Worm (Caenorhabditis elegans) whole organism, L2 larva: ENCODE results near the gene W06F12.3.
A peak's percentile ranks its signal among the peaks of the same experiment; 100 is the strongest.

Source experiments
- C34F6.9 ChIP-seq: fragments of 150-350 bp; optimal IDR thresholded peaks from 2 replicates; lab custom pipeline; 2014; ENCODE audit warnings: missing biosample characterization, missing genetic modification characterization
- F13H6.1 ChIP-seq: sonication (generic microtip); optimal IDR thresholded peaks from 2 replicates; lab custom pipeline; 2016; ENCODE audit warnings: missing genetic modification characterization, missing compliant biosample characterization
- alr-1 ChIP-seq: fragments of 150-350 bp; optimal IDR thresholded peaks from 2 replicates; lab custom pipeline; 2014; ENCODE audit warnings: missing biosample characterization, missing genetic modification characterization
- ama-1 ChIP-seq: fragments of 150-350 bp; optimal IDR thresholded peaks from 2 replicates; lab custom pipeline; 2018; ENCODE audit warnings: inconsistent platforms
- blmp-1 ChIP-seq: sonication (generic microtip); optimal IDR thresholded peaks from 2 replicates; lab custom pipeline; 2017; ENCODE audit warnings: missing genetic modification characterization, mild to moderate bottlenecking, missing compliant biosample characterization, antibody characterized with exemption, moderate library complexity; ENCODE audit not compliant: insufficient read depth
- ceh-82 ChIP-seq: fragments of 150-350 bp; optimal IDR thresholded peaks from 2 replicates; lab custom pipeline; 2014; ENCODE audit warnings: missing biosample characterization, missing genetic modification characterization
- crh-2 ChIP-seq: sonication (generic microtip); optimal IDR thresholded peaks from 2 replicates; lab custom pipeline; 2017; ENCODE audit warnings: missing biosample characterization, missing genetic modification characterization
- egl-27 ChIP-seq: sonication (generic microtip); optimal IDR thresholded peaks from 3 replicates; lab custom pipeline; 2017; ENCODE audit warnings: missing biosample characterization, missing genetic modification reagents, missing genetic modification characterization
- elt-1 ChIP-seq: fragments of 150-350 bp; optimal IDR thresholded peaks from 2 replicates; lab custom pipeline; 2014; ENCODE audit warnings: missing biosample characterization, missing genetic modification characterization
- elt-3 ChIP-seq: sonication (generic microtip); optimal IDR thresholded peaks from 2 replicates; lab custom pipeline; 2017; ENCODE audit warnings: missing biosample characterization, missing genetic modification characterization
- fos-1 ChIP-seq: fragments of 150-350 bp; optimal IDR thresholded peaks from 2 replicates; lab custom pipeline; 2014; ENCODE audit warnings: missing biosample characterization, missing genetic modification characterization
- gmeb-1 ChIP-seq: fragments of 150-350 bp; optimal IDR thresholded peaks from 2 replicates; lab custom pipeline; 2014; ENCODE audit warnings: missing biosample characterization, missing genetic modification characterization
- lin-11 ChIP-seq: fragments of 150-350 bp; sonication (generic microtip); optimal IDR thresholded peaks from 2 replicates; lab custom pipeline; 2014; ENCODE audit warnings: missing biosample characterization, missing genetic modification characterization, inconsistent platforms, mixed read lengths
- lin-13 ChIP-seq: fragments of 150-350 bp; optimal IDR thresholded peaks from 2 replicates; lab custom pipeline; 2014; ENCODE audit warnings: missing biosample characterization, missing genetic modification reagents, missing genetic modification characterization
- lsy-2 ChIP-seq, 2 experiments: fragments of 150-350 bp in 1 of 2; sonication (generic microtip) in 1 of 2; optimal IDR thresholded peaks; 2 replicates each; lab custom pipeline; 2014 to 2017; ENCODE audit warnings: missing biosample characterization in 2 of 2, missing genetic modification characterization in 2 of 2
- mab-5 ChIP-seq: fragments of 150-350 bp; optimal IDR thresholded peaks from 2 replicates; lab custom pipeline; 2014; ENCODE audit warnings: missing biosample characterization, missing genetic modification characterization
- mbf-1 ChIP-seq: sonication (generic microtip); optimal IDR thresholded peaks from 2 replicates; lab custom pipeline; 2017; ENCODE audit warnings: missing biosample characterization, missing genetic modification characterization
- mdl-1 ChIP-seq, 2 experiments: fragments of 150-350 bp in 1 of 2; sonication (generic microtip) in 1 of 2; optimal IDR thresholded peaks; 2 replicates each; lab custom pipeline; 2017; ENCODE audit warnings: missing biosample characterization in 2 of 2, missing genetic modification characterization in 2 of 2
- nhr-10 ChIP-seq: sonication (generic microtip); optimal IDR thresholded peaks from 2 replicates; lab custom pipeline; 2017; ENCODE audit warnings: missing biosample characterization, missing genetic modification characterization
- nhr-12 ChIP-seq: fragments of 150-350 bp; optimal IDR thresholded peaks from 2 replicates; lab custom pipeline; 2014; ENCODE audit warnings: missing biosample characterization, missing genetic modification characterization
- nhr-129 ChIP-seq: fragments of 150-350 bp; optimal IDR thresholded peaks from 2 replicates; lab custom pipeline; 2014; ENCODE audit warnings: missing biosample characterization, missing genetic modification characterization
- nhr-23 ChIP-seq: fragments of 150-350 bp; optimal IDR thresholded peaks from 2 replicates; lab custom pipeline; 2014; ENCODE audit warnings: missing biosample characterization, missing genetic modification reagents, missing genetic modification characterization
- nhr-237 ChIP-seq: fragments of 150-350 bp; optimal IDR thresholded peaks from 2 replicates; lab custom pipeline; 2014; ENCODE audit warnings: missing biosample characterization, missing genetic modification characterization
- nhr-25 ChIP-seq: fragments of 150-350 bp; sonication (generic microtip); optimal IDR thresholded peaks from 3 replicates; lab custom pipeline; 2014; ENCODE audit warnings: missing biosample characterization, missing genetic modification characterization
- nhr-6 ChIP-seq: fragments of 150-350 bp; optimal IDR thresholded peaks from 2 replicates; lab custom pipeline; 2014; ENCODE audit warnings: missing biosample characterization, missing genetic modification characterization
- nhr-77 ChIP-seq: fragments of 150-350 bp; optimal IDR thresholded peaks from 2 replicates; lab custom pipeline; 2014; ENCODE audit warnings: missing biosample characterization, missing genetic modification characterization
- sem-4 ChIP-seq: fragments of 150-350 bp; optimal IDR thresholded peaks from 2 replicates; lab custom pipeline; 2014; ENCODE audit warnings: missing biosample characterization, missing genetic modification reagents, missing genetic modification characterization
- skn-1 ChIP-seq: sonication (generic microtip); optimal IDR thresholded peaks from 2 replicates; lab custom pipeline; 2017; ENCODE audit warnings: missing biosample characterization, missing genetic modification characterization
- sma-9 ChIP-seq, 2 experiments: fragments of 150-350 bp in 1 of 2; sonication (generic microtip) in 1 of 2; optimal IDR thresholded peaks; 2 replicates each; lab custom pipeline; 2014 to 2016; ENCODE audit warnings: missing genetic modification characterization in 2 of 2, mild to moderate bottlenecking in 1 of 2, missing biosample characterization in 1 of 2, missing compliant biosample characterization in 1 of 2, missing genetic modification reagents in 1 of 2, moderate library complexity in 1 of 2
- snpc-4 ChIP-seq: fragments of 150-350 bp; optimal IDR thresholded peaks from 2 replicates; lab custom pipeline; 2014; ENCODE audit warnings: missing biosample characterization, missing genetic modification characterization
- unc-39 ChIP-seq: fragments of 150-350 bp; optimal IDR thresholded peaks from 2 replicates; lab custom pipeline; 2014; ENCODE audit warnings: missing biosample characterization, missing genetic modification characterization
- unc-55 ChIP-seq: fragments of 150-350 bp; sonication (generic microtip); optimal IDR thresholded peaks from 3 replicates; lab custom pipeline; 2014; ENCODE audit warnings: missing biosample characterization, missing genetic modification reagents, missing genetic modification characterization
- ztf-11 ChIP-seq: sonication (generic microtip); optimal IDR thresholded peaks from 2 replicates; lab custom pipeline; 2017; ENCODE audit warnings: missing biosample characterization, missing genetic modification characterization

Gene W06F12.3

ce11 chrIII:13731589-13731988, 3.2 kb upstream of the W06F12.3 start, which contains the start of gene W06F12.2:
W06F12.2 (minus strand) TSS chrIII:13731689.
- TF ChIP-seq mbf-1 (tag; lab: Kevin White, UChicago) (no peak), nhr-23 (tag; lab: Kevin White, UChicago) (no peak), egl-27 (tag; lab: Kevin White, UChicago) (no peak), lsy-2 (tag; optimal IDR thresholded peaks at IDR 0.05; lab: Kevin White, UChicago) (no peak), skn-1 (no peak), lin-11 (tag; lab: Kevin White, UChicago) (no peak), elt-3 (tag; lab: Kevin White, UChicago) (no peak)

ce11 chrIII:13732665-13733064, 2.2 kb upstream of the W06F12.3 start:
- TF ChIP-seq lsy-2 (tag; optimal IDR thresholded peaks at IDR 0.05; lab: Kevin White, UChicago) (no peak), fos-1 (tag; lab: Kevin White, UChicago) (peak; percentile 77)

ce11 chrIII:13733833-13734232, 997 bp upstream of the W06F12.3 start:
- TF ChIP-seq mbf-1 (tag; lab: Kevin White, UChicago) (no peak), F13H6.1 (peak; percentile 42), fos-1 (tag; lab: Kevin White, UChicago) (peak; percentile 98), nhr-23 (tag; lab: Kevin White, UChicago) (no peak), crh-2 (tag; lab: Kevin White, UChicago) (peak; percentile 80), sma-9 (GFP tag; optimal IDR thresholded peaks at IDR 0.05; lab: Kevin White, UChicago) (peak; percentile 19), sma-9 (tag; optimal IDR thresholded peaks at IDR 0.05; lab: Kevin White, UChicago) (no peak)
- TF ChIP-seq, all 48 proteins: peak for 4

ce11 chrIII:13741410-13741809, 6.6 kb downstream of the W06F12.3 start:
- TF ChIP-seq nhr-23 (tag; lab: Kevin White, UChicago) (no peak), ztf-11 (no peak), lin-13 (GFP tag; lab: Kevin White, UChicago) (no peak), ama-1 (lab: Kevin White, UChicago) (no peak)

ce11 chrIII:13742028-13742427, 7.2 kb downstream of the W06F12.3 start:
- no peak for TF ChIP-seq nhr-6 (tag; lab: Kevin White, UChicago)
- no peak for TF ChIP-seq alr-1 (tag; lab: Kevin White, UChicago)
- TF ChIP-seq mab-5 (tag; lab: Kevin White, UChicago), result no peak
- TF ChIP-seq nhr-23 (tag; lab: Kevin White, UChicago), result no peak
- TF ChIP-seq nhr-237, result no peak
- TF ChIP-seq nhr-12 (tag; lab: Kevin White, UChicago), result no peak
- no peak for TF ChIP-seq nhr-77 (tag; lab: Kevin White, UChicago)
- no peak for TF ChIP-seq nhr-25
- TF ChIP-seq ceh-82, result no peak
- TF ChIP-seq fos-1 (tag; lab: Kevin White, UChicago), result no peak
- TF ChIP-seq unc-55, result no peak
- TF ChIP-seq crh-2 (tag; lab: Kevin White, UChicago), result no peak
- TF ChIP-seq lin-11 (tag; lab: Kevin White, UChicago), result no peak
- TF ChIP-seq nhr-129, result no peak
- TF ChIP-seq gmeb-1 (tag; lab: Kevin White, UChicago), result no peak
- TF ChIP-seq C34F6.9 (tag; lab: Kevin White, UChicago), result no peak
- TF ChIP-seq snpc-4 (tag; lab: Kevin White, UChicago), result no peak
- no peak for TF ChIP-seq sma-9 (GFP tag; optimal IDR thresholded peaks at IDR 0.05; lab: Kevin White, UChicago)
- no peak for TF ChIP-seq sma-9 (tag; optimal IDR thresholded peaks at IDR 0.05; lab: Kevin White, UChicago)
- TF ChIP-seq elt-1 (tag; lab: Kevin White, UChicago), result no peak
- no peak for TF ChIP-seq nhr-10 (tag; lab: Kevin White, UChicago)

- peak; percentile 18 for TF ChIP-seq blmp-1 (tag; lab: Kevin White, UChicago)
- TF ChIP-seq ama-1 (lab: Kevin White, UChicago), result no peak
- TF ChIP-seq, all 48 proteins: peak for 1
These were observed 9.1 kb downstream of the W06F12.3 start, which contains the start of gene tyr-2 for ce11 chrIII:13743922-13744321. tyr-2 (plus strand) TSS chrIII:13744222.

- TF ChIP-seq nhr-12 (tag; lab: Kevin White, UChicago) (no peak), sem-4 (tag; lab: Kevin White, UChicago) (no peak), mdl-1 (tag; optimal IDR thresholded peaks at IDR 0.05; lab: Kevin White, UChicago) (no peak), nhr-6 (tag; lab: Kevin White, UChicago) (no peak), ceh-82 (no peak), mab-5 (tag; lab: Kevin White, UChicago) (no peak), crh-2 (tag; lab: Kevin White, UChicago) (no peak), lsy-2 (tag; optimal IDR thresholded peaks at IDR 0.05; lab: Kevin White, UChicago) (no peak), mbf-1 (tag; lab: Kevin White, UChicago) (no peak), skn-1 (no peak), lin-13 (GFP tag; lab: Kevin White, UChicago) (no peak), nhr-25 (no peak), egl-27 (tag; lab: Kevin White, UChicago) (no peak), unc-39 (tag; lab: Kevin White, UChicago) (no peak)
These were observed 13.5 kb downstream of the W06F12.3 start, which contains the start of gene K08E3.2 for ce11 chrIII:13748312-13748711. K08E3.2 (minus strand) TSS chrIII:13748686.
